Fruit fly (Drosophila melanogaster): ENCODE measurements around the gene Fad2.
A peak's percentile ranks its signal among the peaks of the same experiment; 100 is the strongest.

The Fad2 gene

DNA sequence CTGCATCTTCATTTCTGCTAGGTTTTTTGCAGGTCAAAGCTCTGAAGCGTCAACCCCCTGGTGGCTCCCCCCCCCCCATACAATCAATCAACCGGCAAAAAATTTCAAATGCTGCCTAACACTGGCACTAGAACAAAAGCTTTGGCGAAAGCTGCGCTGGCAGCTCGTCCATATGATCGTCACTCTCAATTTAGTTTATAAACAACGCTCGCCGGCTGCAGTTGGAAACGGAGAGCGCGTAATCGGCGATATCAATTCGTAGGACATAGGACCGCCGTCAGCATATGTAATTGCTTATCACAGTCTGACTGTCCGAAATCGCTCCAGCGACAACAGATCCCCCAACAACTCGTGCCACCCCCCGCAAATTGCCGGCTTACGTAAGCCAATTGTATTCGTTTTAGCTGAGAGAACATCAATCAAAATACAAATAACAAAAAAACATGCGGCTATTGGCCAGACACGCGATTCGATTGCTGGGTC is 47.1 kb downstream of the Fad2 start, which contains the start of gene Mocs1 (continued):
- TF ChIP-seq gro (GFP tag; optimal IDR thresholded peaks at IDR 0.05) (peak; percentile 15), ab (GFP tag; optimal IDR thresholded peaks at IDR 0.05) (no peak), CG18599 (GFP tag; optimal IDR thresholded peaks at IDR 0.05) (peak; percentile 6), zf30C (GFP tag; optimal IDR thresholded peaks at IDR 0.05) (no peak), crol (GFP tag; IDR thresholded peaks at IDR 0.05) (peak; percentile 96), grau (tag; optimal IDR thresholded peaks at IDR 0.05) (peak; percentile 17), Pdp1 (GFP tag; optimal IDR thresholded peaks at IDR 0.05) (peak in 1 of 2 experiments; percentile 96), CG3726 (GFP tag; IDR thresholded peaks at IDR 0.05) (no peak), dimm (GFP tag; IDR thresholded peaks at IDR 0.05) (no peak), CG7372 (GFP tag; IDR thresholded peaks at IDR 0.05) (no peak), D19A (tag; optimal IDR thresholded peaks at IDR 0.05) (no peak), CG4424 (GFP tag; optimal IDR thresholded peaks at IDR 0.05) (no peak), HLH54F (GFP tag; optimal IDR thresholded peaks at IDR 0.05) (no peak), sisA (GFP tag; IDR thresholded peaks at IDR 0.05) (no peak), bigmax (GFP tag; optimal IDR thresholded peaks at IDR 0.05) (no peak), CG12659 (GFP tag; optimal IDR thresholded peaks at IDR 0.05) (no peak), rib (GFP tag; IDR thresholded peaks at IDR 0.05) (peak; percentile 60; the same call in 1 of the 2 replicates), vvl (GFP tag; IDR thresholded peaks at IDR 0.05) (0 out of 2 replicates have a peak, but pooled peaks have one; percentile 8), inv (GFP tag; IDR thresholded peaks at IDR 0.05; ENCODE audit: partially characterized antibody) (no peak), fu2 (GFP tag; optimal IDR thresholded peaks at IDR 0.05) (no peak), CG14965 (GFP tag; optimal IDR thresholded peaks at IDR 0.05; ENCODE audit: borderline replicate concordance) (no peak), CG17612 (GFP tag; IDR thresholded peaks at IDR 0.05) (no peak), CG42726 (GFP tag; IDR thresholded peaks at IDR 0.05; ENCODE audit: partially characterized antibody) (peak; percentile 26; the same call in 1 of the 2 replicates), Hr51 (GFP tag; optimal IDR thresholded peaks at IDR 0.05) (no peak), CG4730 (GFP tag; IDR thresholded peaks at IDR 0.05) (no peak), zen2 (GFP tag; IDR thresholded peaks at IDR 0.05; ENCODE audit: partially characterized antibody) (no peak), run (tag; optimal IDR thresholded peaks at IDR 0.05) (no peak), dati (GFP tag; IDR thresholded peaks at IDR 0.05) (no peak), fd64A (GFP tag; optimal IDR thresholded peaks at IDR 0.05) (no peak), fd102C (GFP tag; optimal IDR thresholded peaks at IDR 0.05) (no peak), chm (GFP tag; IDR thresholded peaks at IDR 0.05) (peak; percentile 28; the same call in 1 of the 2 replicates), MBD-R2 (GFP tag; IDR thresholded peaks at IDR 0.05) (peak; percentile 41; the same call in 1 of the 2 replicates), emc (GFP tag; optimal IDR thresholded peaks at IDR 0.05) (no peak), CG13424 (tag; optimal IDR thresholded peaks at IDR 0.05) (no peak), ro (GFP tag; IDR thresholded peaks at IDR 0.05) (no peak), CHES-1-like (GFP tag; optimal IDR thresholded peaks at IDR 0.05) (peak; percentile 15), CG8089 (GFP tag; optimal IDR thresholded peaks at IDR 0.05) (no peak), bsh (GFP tag; optimal IDR thresholded peaks at IDR 0.05) (no peak), CG15269 (tag; optimal IDR thresholded peaks at IDR 0.05) (peak; percentile 6), CG10267 (tag; optimal IDR thresholded peaks at IDR 0.05) (peak; percentile 24), pzg (GFP tag; optimal IDR thresholded peaks at IDR 0.05) (peak; percentile 41), MTF-1 (GFP tag; optimal IDR thresholded peaks at IDR 0.05; ENCODE audit: borderline replicate concordance) (no peak), CG7963 (GFP tag; IDR thresholded peaks at IDR 0.05; ENCODE audit: partially characterized antibody) (no peak), Blimp-1 (GFP tag; optimal IDR thresholded peaks at IDR 0.05) (no peak), psq (GFP tag; optimal IDR thresholded peaks at IDR 0.05) (no peak), CG17802 (tag; optimal IDR thresholded peaks at IDR 0.05) (no peak), Atf6 (GFP tag; IDR thresholded peaks at IDR 0.05) (0 out of 2 replicates have a peak, but pooled peaks have one; percentile 43), CG11398 (GFP tag; optimal IDR thresholded peaks at IDR 0.05) (no peak), cad (GFP tag; optimal IDR thresholded peaks at IDR 0.05) (no peak), Rfx (GFP tag; IDR thresholded peaks at IDR 0.05) (peak; percentile 62)
